ENCODE assay signal across 5 worm cellular contexts in genomic region chrII:1850840-1851294, ce11.
TF ChIP-seq lines count a peak whose summit lies in the region.

Gene C52E2.3, plus strand, starts transcription at chrII:1851244.

TF ChIP-seq in whole organism, L1 larva, 84 proteins besides CTCF, POLR2A, EP300 and RAD21:
- TF ChIP-seq blmp-1 (tag; optimal IDR thresholded peaks at IDR 0.05; lab: Kevin White, UChicago) = peak; percentile 26
- TF ChIP-seq elt-2 (tag; optimal IDR thresholded peaks at IDR 0.05; lab: Kevin White, UChicago) = peak; percentile 81
- no peak for TF ChIP-seq C04F5.9 (tag; optimal IDR thresholded peaks at IDR 0.05; lab: Kevin White, UChicago)
- no peak for TF ChIP-seq snu-23 (GFP tag; optimal IDR thresholded peaks at IDR 0.05; lab: Kevin White, UChicago)
- peak in 5 of 6 experiments; percentile 56 to 80 (median 70) for TF ChIP-seq elt-3 (tag; optimal IDR thresholded peaks at IDR 0.05; lab: Kevin White, UChicago)
- TF ChIP-seq lir-3 (tag; optimal IDR thresholded peaks at IDR 0.05; lab: Kevin White, UChicago; ENCODE audit: poor library complexity) = no peak
- TF ChIP-seq grh-1 (GFP tag; IDR thresholded peaks at IDR 0.05; lab: Robert Waterston, UW) = no peak
- TF ChIP-seq ceh-8 (GFP tag; optimal IDR thresholded peaks at IDR 0.05; lab: Kevin White, UChicago) = no peak

TF ChIP-seq in whole organism, L3 larva, 47 proteins besides CTCF, POLR2A, EP300 and RAD21:
- TF ChIP-seq nhr-12 (tag; optimal IDR thresholded peaks at IDR 0.05; lab: Kevin White, UChicago) (no peak), pqm-1 (tag; optimal IDR thresholded peaks at IDR 0.05; lab: Kevin White, UChicago) (no peak), nhr-43 (tag; optimal IDR thresholded peaks at IDR 0.05; lab: Kevin White, UChicago; ENCODE audit: poor library complexity, severe bottlenecking) (peak; percentile 64), aly-2 (tag; optimal IDR thresholded peaks at IDR 0.05; lab: Kevin White, UChicago) (no peak), elt-3 (tag; optimal IDR thresholded peaks at IDR 0.05; lab: Kevin White, UChicago) (peak in 1 of 3 experiments; percentile 28), elt-2 (tag; optimal IDR thresholded peaks at IDR 0.05; lab: Kevin White, UChicago) (peak; percentile 51)

TF ChIP-seq in whole organism, L4 larva, 104 proteins besides CTCF, POLR2A, EP300 and RAD21:
- TF ChIP-seq hlh-11 (tag; optimal IDR thresholded peaks at IDR 0.05; lab: Kevin White, UChicago) (peak; percentile 6), ztf-11 (tag; optimal IDR thresholded peaks at IDR 0.05; lab: Kevin White, UChicago) (no peak), unc-39 (tag; optimal IDR thresholded peaks at IDR 0.05; lab: Kevin White, UChicago) (no peak)

TF ChIP-seq in whole organism, late embryonic, 69 proteins besides CTCF, POLR2A, EP300 and RAD21:
- TF ChIP-seq ceh-30 (tag; optimal IDR thresholded peaks at IDR 0.05; lab: Kevin White, UChicago) (no peak), elt-2 (tag; optimal IDR thresholded peaks at IDR 0.05; lab: Kevin White, UChicago) (peak; percentile 89)

TF ChIP-seq in whole organism, mixed stage, embryonic, 35 proteins besides CTCF, POLR2A, EP300 and RAD21:
- TF ChIP-seq lin-13 (tag; optimal IDR thresholded peaks at IDR 0.05; lab: Kevin White, UChicago) (no peak), elt-1 (tag; optimal IDR thresholded peaks at IDR 0.05; lab: Kevin White, UChicago; ENCODE audit: borderline replicate concordance, insufficient read depth) (peak; percentile 62), elt-3 (tag; optimal IDR thresholded peaks at IDR 0.05; lab: Kevin White, UChicago) (peak; percentile 85), ham-2 (GFP tag; optimal IDR thresholded peaks at IDR 0.05; lab: Kevin White, UChicago) (no peak), flh-1 (GFP tag; optimal IDR thresholded peaks at IDR 0.05; lab: Kevin White, UChicago) (no peak)
TF ChIP-seq in whole organism, mixed stage, embryonic: peak in this region for 2.
